Fruit fly (Drosophila melanogaster): ENCODE data around the gene mRpL45.
A peak's percentile ranks its signal among the peaks of the same experiment; 100 is the strongest.

mRpL45 gene

dm6 chr3R:22626842-22627392, 8.6 kb downstream of the mRpL45 start (continued):
- TF ChIP-seq CG1832 (GFP tag; optimal IDR thresholded peaks at IDR 0.05), result no peak
- TF ChIP-seq CG30431 (GFP tag; optimal IDR thresholded peaks at IDR 0.05), result no peak
- TF ChIP-seq Dek (tag; optimal IDR thresholded peaks at IDR 0.05), result peak; percentile 36
- TF ChIP-seq CG8478 (optimal IDR thresholded peaks at IDR 0.05), result no peak
- no peak for TF ChIP-seq Hand (GFP tag; optimal IDR thresholded peaks at IDR 0.05)
- no peak for TF ChIP-seq Lpt (GFP tag; optimal IDR thresholded peaks at IDR 0.05)
- peak; percentile 74 for TF ChIP-seq nau (GFP tag; optimal IDR thresholded peaks at IDR 0.05)
- peak; percentile 34 for TF ChIP-seq Sox100B (GFP tag; optimal IDR thresholded peaks at IDR 0.05)
- no peak for TF ChIP-seq p53 (GFP tag; optimal IDR thresholded peaks at IDR 0.05)
- peak; percentile 56 for TF ChIP-seq lbe (GFP tag; optimal IDR thresholded peaks at IDR 0.05)
- peak; percentile 76 for TF ChIP-seq Asciz (GFP tag; optimal IDR thresholded peaks at IDR 0.05)
- TF ChIP-seq CG17359 (tag; optimal IDR thresholded peaks at IDR 0.05), result peak; percentile 37
- TF ChIP-seq dmrt99B (tag; optimal IDR thresholded peaks at IDR 0.05), result peak; percentile 47
- peak; percentile 10 for TF ChIP-seq Myb (GFP tag; optimal IDR thresholded peaks at IDR 0.05)
- TF ChIP-seq kay (GFP tag; optimal IDR thresholded peaks at IDR 0.05), result peak; percentile 84
- TF ChIP-seq bbx (GFP tag; IDR thresholded peaks at IDR 0.05; ENCODE audit: partially characterized antibody), result peak; percentile 10; the same call in 1 of the 2 replicates
- peak; percentile 27 for TF ChIP-seq CG12659 (GFP tag; optimal IDR thresholded peaks at IDR 0.05)
- no peak for TF ChIP-seq ro (GFP tag; IDR thresholded peaks at IDR 0.05)
- no peak for TF ChIP-seq CG6791 (GFP tag; IDR thresholded peaks at IDR 0.05; ENCODE audit: partially characterized antibody)
- peak; percentile 11 for TF ChIP-seq CG10654 (GFP tag; optimal IDR thresholded peaks at IDR 0.05)
- TF ChIP-seq CG12219 (GFP tag; optimal IDR thresholded peaks at IDR 0.05), result peak; percentile 33
- TF ChIP-seq Trl (optimal IDR thresholded peaks at IDR 0.05), result peak; percentile 96 to 100
- peak; percentile 51 for TF ChIP-seq Trl (GFP tag; optimal IDR thresholded peaks at IDR 0.05)
- peak; percentile 71 for TF ChIP-seq kni (GFP tag; optimal IDR thresholded peaks at IDR 0.05)
- no peak; the same call in 2 of the 3 replicates for TF ChIP-seq dysf (GFP tag; IDR thresholded peaks at IDR 0.05)
- TF ChIP-seq CG4617 (GFP tag; optimal IDR thresholded peaks at IDR 0.05; ENCODE audit: borderline replicate concordance), result no peak
- peak; percentile 35 for TF ChIP-seq her (GFP tag; optimal IDR thresholded peaks at IDR 0.05)
- TF ChIP-seq H15 (GFP tag; IDR thresholded peaks at IDR 0.05), result no peak
- no peak for TF ChIP-seq al (GFP tag; IDR thresholded peaks at IDR 0.05)
- TF ChIP-seq maf-S (GFP tag; optimal IDR thresholded peaks at IDR 0.05), result peak; percentile 56
- peak; percentile 0 to 65 for TF ChIP-seq Pdp1 (GFP tag; optimal IDR thresholded peaks at IDR 0.05)
- no peak for TF ChIP-seq sens-2 (GFP tag; IDR thresholded peaks at IDR 0.05)
- peak; percentile 33 for TF ChIP-seq CG5180 (GFP tag; optimal IDR thresholded peaks at IDR 0.05)
- TF ChIP-seq CG13296 (GFP tag; optimal IDR thresholded peaks at IDR 0.05), result peak; percentile 67
- TF ChIP-seq CG13624 (GFP tag; optimal IDR thresholded peaks at IDR 0.05), result peak; percentile 31
- TF ChIP-seq Hr51 (GFP tag; optimal IDR thresholded peaks at IDR 0.05), result peak; percentile 5 to 18
- peak; percentile 61 for TF ChIP-seq CG8924 (tag; optimal IDR thresholded peaks at IDR 0.05)
- TF ChIP-seq C15 (GFP tag; IDR thresholded peaks at IDR 0.05), result no peak
- TF ChIP-seq CG11504 (tag; optimal IDR thresholded peaks at IDR 0.05), result peak; percentile 25
- TF ChIP-seq inv (GFP tag; IDR thresholded peaks at IDR 0.05; ENCODE audit: partially characterized antibody), result no peak
- TF ChIP-seq CG17328 (GFP tag; IDR thresholded peaks at IDR 0.05), result no peak
- TF ChIP-seq twi (tag; optimal IDR thresholded peaks at IDR 0.05), result no peak
- TF ChIP-seq Doc3 (GFP tag; IDR thresholded peaks at IDR 0.05; ENCODE audit: partially characterized antibody), result no peak
- TF ChIP-seq wdn (GFP tag; IDR thresholded peaks at IDR 0.05), result 0 out of 2 replicates have a peak, but pooled peaks have one; percentile 31
- TF ChIP-seq CG15696 (tag; optimal IDR thresholded peaks at IDR 0.05), result peak; percentile 31
- no peak for TF ChIP-seq Hr78 (GFP tag; optimal IDR thresholded peaks at IDR 0.05)
- no peak for TF ChIP-seq CG12155 (GFP tag; optimal IDR thresholded peaks at IDR 0.05)
- peak; percentile 50; the same call in 2 of the 3 replicates for TF ChIP-seq sr (GFP tag; IDR thresholded peaks at IDR 0.05)
- peak; percentile 7 for TF ChIP-seq CG33213 (GFP tag; optimal IDR thresholded peaks at IDR 0.05)
- no peak for TF ChIP-seq CG2889 (GFP tag; IDR thresholded peaks at IDR 0.05)
